Fruit fly (Drosophila melanogaster) whole organism, wandering third instar larva: ENCODE results near the gene eff.
A peak's percentile ranks its signal among the peaks of the same experiment; 100 is the strongest.

Source experiments
- Abd-B ChIP-seq: fragments of >200 bp; optimal IDR thresholded peaks from 2 replicates; lab custom pipeline; 2017; ENCODE audit warnings: missing biosample characterization, missing genetic modification characterization
- CG32264 ChIP-seq: fragments of 200-800 bp; sonication (Bioruptor generic); optimal IDR thresholded peaks from 2 replicates; lab custom pipeline; 2016; ENCODE audit warnings: missing biosample characterization, missing genetic modification characterization
- CG9705 ChIP-seq: fragments of 200-800 bp; sonication (Bioruptor generic); optimal IDR thresholded peaks from 2 replicates; lab custom pipeline; 2018; ENCODE audit warnings: missing biosample characterization, mild to moderate bottlenecking, missing genetic modification characterization
- CrebA ChIP-seq: fragments of 200-800 bp; sonication (Bioruptor generic); optimal IDR thresholded peaks from 2 replicates; lab custom pipeline; 2016; ENCODE audit warnings: missing biosample characterization, mild to moderate bottlenecking, missing genetic modification characterization, borderline replicate concordance
- Dfd ChIP-seq: fragments of >200 bp; optimal IDR thresholded peaks from 2 replicates; lab custom pipeline; 2017; ENCODE audit warnings: missing biosample characterization, missing genetic modification characterization
- Dif ChIP-seq: fragments of 200-275, 200-300 bp; sonication (Bioruptor generic); optimal IDR thresholded peaks from 2 replicates; lab custom pipeline; 2018; ENCODE audit warnings: missing biosample characterization, missing genetic modification characterization; ENCODE audit not compliant: partially characterized antibody
- GATAd ChIP-seq: sonication (Bioruptor generic); optimal IDR thresholded peaks from 2 replicates; lab custom pipeline; 2016; ENCODE audit warnings: missing biosample characterization, missing genetic modification characterization
- HLH106 ChIP-seq: fragments of 200-800 bp; optimal IDR thresholded peaks from 3 replicates; lab custom pipeline; 2019; ENCODE audit warnings: missing biosample characterization, mild to moderate bottlenecking, missing genetic modification characterization, moderate library complexity
- Hnf4 ChIP-seq: fragments of 200-800 bp; sonication (Bioruptor generic); optimal IDR thresholded peaks from 2 replicates; lab custom pipeline; 2016; ENCODE audit warnings: missing biosample characterization, mild to moderate bottlenecking, missing genetic modification characterization
- Hr78 ChIP-seq: fragments of >200 bp; optimal IDR thresholded peaks from 2 replicates; lab custom pipeline; 2017; ENCODE audit warnings: missing biosample characterization, missing genetic modification characterization
- Hr83 ChIP-seq: fragments of 200-300 bp; sonication (Bioruptor generic); optimal IDR thresholded peaks from 2 replicates; lab custom pipeline; 2016; ENCODE audit warnings: missing biosample characterization, mild to moderate bottlenecking, missing genetic modification characterization, moderate library complexity; ENCODE audit not compliant: poor library complexity, severe bottlenecking
- Mio ChIP-seq: sonication (Bioruptor generic); optimal IDR thresholded peaks from 2 replicates; lab custom pipeline; 2016; ENCODE audit warnings: missing biosample characterization, missing genetic modification characterization
- Myc ChIP-seq: fragments of >200 bp; optimal IDR thresholded peaks from 2 replicates; lab custom pipeline; 2017
- N ChIP-seq: fragments of >200 bp; optimal IDR thresholded peaks from 2 replicates; lab custom pipeline; 2018; ENCODE audit warnings: missing biosample characterization, missing external identifiers, missing genetic modification characterization
- OdsH ChIP-seq: fragments of 200-800 bp; sonication (Bioruptor generic); optimal IDR thresholded peaks from 2 replicates; lab custom pipeline; 2016; ENCODE audit warnings: missing biosample characterization, mild to moderate bottlenecking, missing genetic modification characterization
- Rel ChIP-seq, 2 experiments: fragments of 200-800 bp; sonication (Bioruptor generic) in 1 of 2; optimal IDR thresholded peaks; 2 replicates in 1 of 2; 3 replicates in 1 of 2; lab custom pipeline; 2016 to 2019; ENCODE audit warnings: mild to moderate bottlenecking in 2 of 2, missing biosample characterization in 2 of 2, missing genetic modification characterization in 2 of 2, moderate library complexity in 1 of 2
- Vsx2 ChIP-seq: fragments of 200-300, 225-300 bp; sonication (Bioruptor generic); optimal IDR thresholded peaks from 2 replicates; lab custom pipeline; 2018; ENCODE audit warnings: missing biosample characterization, missing genetic modification characterization; ENCODE audit not compliant: partially characterized antibody
- brk ChIP-seq: fragments of 200-800 bp; sonication (Bioruptor generic); optimal IDR thresholded peaks from 2 replicates; lab custom pipeline; 2016; ENCODE audit warnings: missing biosample characterization, mild to moderate bottlenecking, missing genetic modification characterization
- dl ChIP-seq, 2 experiments: fragments of 175-275, 200-275 bp in 1 of 2; fragments of 200-275 bp in 1 of 2; sonication (Bioruptor generic); optimal IDR thresholded peaks; lab custom pipeline; 2018; ENCODE audit warnings: mild to moderate bottlenecking in 2 of 2, missing biosample characterization in 2 of 2, missing genetic modification characterization in 2 of 2, moderate library complexity in 2 of 2; ENCODE audit not compliant: partially characterized antibody in 2 of 2, insufficient read depth in 1 of 2
- dmrt93B ChIP-seq: fragments of 200-800 bp; sonication (Bioruptor generic); optimal IDR thresholded peaks from 2 replicates; lab custom pipeline; 2018; ENCODE audit warnings: missing biosample characterization, mild to moderate bottlenecking, missing genetic modification characterization
- dsf ChIP-seq: sonication (Bioruptor generic); optimal IDR thresholded peaks from 2 replicates; lab custom pipeline; 2016; ENCODE audit warnings: missing biosample characterization, missing genetic modification characterization, borderline replicate concordance
- ey ChIP-seq: fragments of 200-800 bp; sonication (Bioruptor generic); optimal IDR thresholded peaks from 2 replicates; lab custom pipeline; 2016; ENCODE audit warnings: missing biosample characterization, missing genetic modification characterization
- foxo ChIP-seq, 2 experiments: fragments of 200-800 bp; sonication (Bioruptor generic); optimal IDR thresholded peaks; 2 replicates in 1 of 2; 3 replicates in 1 of 2; lab custom pipeline; 2016 to 2017; ENCODE audit warnings: missing biosample characterization in 2 of 2, missing genetic modification characterization in 2 of 2
- fru ChIP-seq: fragments of 200-800 bp; sonication (Bioruptor generic); optimal IDR thresholded peaks from 3 replicates; lab custom pipeline; 2016; ENCODE audit warnings: missing biosample characterization, mild to moderate bottlenecking, missing genetic modification characterization
- h ChIP-seq: fragments of 200-800 bp; sonication (Bioruptor generic); optimal IDR thresholded peaks from 3 replicates; lab custom pipeline; 2016; ENCODE audit warnings: missing biosample characterization, mild to moderate bottlenecking, missing genetic modification characterization
- jim ChIP-seq: fragments of 175-275, 200-325 bp; sonication (Bioruptor generic); optimal IDR thresholded peaks from 2 replicates; lab custom pipeline; 2016; ENCODE audit warnings: missing biosample characterization, mild to moderate bottlenecking, missing genetic modification characterization
- lola ChIP-seq: fragments of >200 bp; optimal IDR thresholded peaks from 2 replicates; lab custom pipeline; 2017; ENCODE audit warnings: missing biosample characterization, missing genetic modification characterization
- pan ChIP-seq: fragments of >200 bp; optimal IDR thresholded peaks from 2 replicates; lab custom pipeline; 2017
- psq ChIP-seq: fragments of 200-800 bp; sonication (Bioruptor generic); optimal IDR thresholded peaks from 3 replicates; lab custom pipeline; 2017; ENCODE audit warnings: missing biosample characterization, mild to moderate bottlenecking, missing genetic modification characterization, moderate library complexity
- rgr ChIP-seq: fragments of 200-800 bp; sonication (Bioruptor generic); optimal IDR thresholded peaks from 3 replicates; lab custom pipeline; 2016; ENCODE audit warnings: missing biosample characterization, mild to moderate bottlenecking, missing genetic modification characterization
- sage ChIP-seq: fragments of 200-800 bp; sonication (Bioruptor generic); optimal IDR thresholded peaks from 2 replicates; lab custom pipeline; 2016; ENCODE audit warnings: missing biosample characterization, mild to moderate bottlenecking, missing genetic modification characterization
- sv ChIP-seq: fragments of 200-800 bp; sonication (Bioruptor generic); optimal IDR thresholded peaks from 3 replicates; lab custom pipeline; 2016; ENCODE audit warnings: missing biosample characterization, missing genetic modification characterization
- tai ChIP-seq: sonication (Bioruptor generic); optimal IDR thresholded peaks from 2 replicates; lab custom pipeline; 2016; ENCODE audit warnings: missing biosample characterization, missing genetic modification characterization
- usp ChIP-seq: fragments of >200 bp; optimal IDR thresholded peaks from 2 replicates; lab custom pipeline; 2017; ENCODE audit warnings: missing biosample characterization, missing genetic modification characterization
- woc ChIP-seq: sonication (Bioruptor generic); optimal IDR thresholded peaks from 2 replicates; lab custom pipeline; 2016; ENCODE audit warnings: missing biosample characterization, mild to moderate bottlenecking, missing genetic modification characterization

Gene eff

dm6 chr3R:14754806-14755488 lies 13.8 kb upstream of the eff start (continued):
- no peak for TF ChIP-seq Dfd (GFP tag; lab: Kevin White, UChicago)
- peak; percentile 69 for TF ChIP-seq ey
- TF ChIP-seq Hr78 (GFP tag; lab: Kevin White, UChicago), result no peak
- peak in 1 of 2 experiments; percentile 86 for TF ChIP-seq foxo (GFP tag; optimal IDR thresholded peaks at IDR 0.05; lab: Kevin White, UChicago)
- peak; percentile 30 for TF ChIP-seq brk (GFP tag; lab: Kevin White, UChicago)
- peak; percentile 73 for TF ChIP-seq psq (GFP tag; lab: Kevin White, UChicago)
- TF ChIP-seq Rel (GFP tag; optimal IDR thresholded peaks at IDR 0.05; lab: Kevin White, UChicago), result peak; percentile 55
- TF ChIP-seq Rel (tag; optimal IDR thresholded peaks at IDR 0.05; lab: Kevin White, UChicago), result peak; percentile 23
- TF ChIP-seq Myc (lab: Kevin White, UChicago), result no peak
- TF ChIP-seq Mio (GFP tag; lab: Kevin White, UChicago), result no peak
- TF ChIP-seq sv (GFP tag; lab: Kevin White, UChicago), result peak; percentile 22
- peak; percentile 78 for TF ChIP-seq fru (GFP tag; lab: Kevin White, UChicago)
- no peak for TF ChIP-seq GATAd (GFP tag; lab: Kevin White, UChicago)
- TF ChIP-seq HLH106, result peak; percentile 81
- TF ChIP-seq rgr, result peak; percentile 68
- TF ChIP-seq CG9705, result peak; percentile 2
- no peak for TF ChIP-seq dl (GFP tag; optimal IDR thresholded peaks at IDR 0.05; lab: Kevin White, UChicago; ENCODE audit: insufficient read depth in 1 of 2, partially characterized antibody in 2 of 2)
- TF ChIP-seq, all 38 proteins: peak for 20

DNA sequence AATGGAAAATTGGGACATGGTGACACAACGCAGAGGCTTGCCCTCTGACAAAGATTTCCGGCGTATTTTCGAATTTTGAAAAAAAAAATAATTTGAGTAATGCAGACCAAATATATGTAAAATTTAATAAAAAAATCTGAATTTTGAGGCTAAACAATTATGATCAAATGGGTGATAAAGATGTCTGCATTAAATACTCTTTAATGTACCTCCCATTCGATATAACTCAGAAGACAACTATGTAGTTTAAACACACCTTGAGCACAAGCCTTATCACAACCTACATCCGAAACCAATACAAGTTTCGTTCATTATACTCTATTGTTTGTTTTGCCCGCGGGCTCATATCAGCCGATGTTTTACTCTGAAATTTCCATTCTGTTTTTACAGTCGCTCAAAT lies 13.2 kb upstream of the eff start, which contains the start of gene CG7362:
CG7362 (minus strand) TSS at position 101 of the 400 bp plus-strand sequence.
- no peak for TF ChIP-seq tai
- TF ChIP-seq N (GFP tag; lab: Kevin White, UChicago), result no peak
- TF ChIP-seq Hr83 (GFP tag; lab: Kevin White, UChicago), result no peak
- TF ChIP-seq sv (GFP tag; lab: Kevin White, UChicago), result no peak
- no peak for TF ChIP-seq Vsx2 (GFP tag; lab: Kevin White, UChicago)
- no peak for TF ChIP-seq GATAd (GFP tag; lab: Kevin White, UChicago)
- no peak for TF ChIP-seq CG9705

- TF ChIP-seq lola (GFP tag; lab: Kevin White, UChicago) (no peak), Hr83 (GFP tag; lab: Kevin White, UChicago) (no peak), foxo (GFP tag; optimal IDR thresholded peaks at IDR 0.05; lab: Kevin White, UChicago) (no peak), Hr78 (GFP tag; lab: Kevin White, UChicago) (no peak), dmrt93B (GFP tag; lab: Kevin White, UChicago) (no peak), Dfd (GFP tag; lab: Kevin White, UChicago) (no peak), brk (GFP tag; lab: Kevin White, UChicago) (no peak), Vsx2 (GFP tag; lab: Kevin White, UChicago) (no peak), Hnf4 (GFP tag; lab: Kevin White, UChicago) (no peak), dsf (GFP tag; lab: Kevin White, UChicago) (no peak), h (GFP tag; lab: Kevin White, UChicago) (no peak), CG9705 (no peak)
- TF ChIP-seq, all 38 proteins: peak for 0
Measured at dm6 chr3R:14751023-14751422, 9.9 kb upstream of the eff start, which contains the start of gene smp-30. Gene smp-30 (minus strand): TSS chr3R:14751246.

DNA sequence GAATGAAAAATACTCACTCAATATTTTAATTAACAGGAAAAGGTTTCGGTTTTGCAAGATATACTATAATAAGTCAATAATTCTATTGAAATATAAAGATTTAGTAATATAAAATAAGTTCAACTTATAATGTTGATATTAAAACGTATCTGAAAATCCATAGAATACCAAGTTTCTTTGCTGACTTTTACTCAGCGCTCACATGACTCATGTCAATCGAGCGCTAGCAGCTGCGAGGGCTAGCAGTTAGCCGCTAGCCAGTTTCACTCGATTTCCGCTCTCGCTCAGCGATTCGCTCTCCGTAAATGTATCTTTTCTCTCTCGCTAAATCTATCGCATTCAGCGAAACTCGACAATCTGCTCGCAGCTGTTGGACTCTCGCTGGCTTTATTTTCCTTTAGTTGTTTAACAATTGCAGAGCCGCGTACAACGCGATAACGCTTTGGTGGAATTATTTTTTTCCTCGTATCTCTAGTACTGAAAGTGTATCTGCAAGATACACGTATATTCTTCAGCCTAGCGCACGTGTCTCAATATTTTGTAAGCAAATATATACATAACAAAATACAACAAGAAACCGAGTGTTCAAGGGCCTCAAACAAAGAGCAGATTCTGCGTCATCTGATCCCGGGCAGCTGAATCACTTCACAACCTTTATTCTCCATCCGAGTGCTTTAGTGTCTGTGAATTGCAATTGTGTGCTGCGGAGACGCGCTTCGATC lies 8.1 kb upstream of the eff start:
- TF ChIP-seq CG32264 (GFP tag; lab: Kevin White, UChicago) (no peak), foxo (GFP tag; optimal IDR thresholded peaks at IDR 0.05; lab: Kevin White, UChicago) (peak in 1 of 2 experiments; percentile 42), CrebA (GFP tag; lab: Kevin White, UChicago) (peak; percentile 43), pan (lab: Kevin White, UChicago) (no peak), dsf (GFP tag; lab: Kevin White, UChicago) (no peak), Dfd (GFP tag; lab: Kevin White, UChicago) (no peak), rgr (peak; percentile 58), sv (GFP tag; lab: Kevin White, UChicago) (peak; percentile 26), HLH106 (peak; percentile 3), lola (GFP tag; lab: Kevin White, UChicago) (no peak), sage (GFP tag; lab: Kevin White, UChicago) (peak; percentile 2), Hr83 (GFP tag; lab: Kevin White, UChicago) (peak; percentile 12), Abd-B (GFP tag; lab: Kevin White, UChicago) (no peak), Myc (lab: Kevin White, UChicago) (no peak), jim (GFP tag; lab: Kevin White, UChicago) (no peak), GATAd (GFP tag; lab: Kevin White, UChicago) (no peak), h (GFP tag; lab: Kevin White, UChicago) (peak; percentile 72), brk (GFP tag; lab: Kevin White, UChicago) (peak; percentile 33), N (GFP tag; lab: Kevin White, UChicago) (no peak), tai (peak; percentile 29), woc (GFP tag; lab: Kevin White, UChicago) (no peak), usp (GFP tag; lab: Kevin White, UChicago) (no peak), psq (GFP tag; lab: Kevin White, UChicago) (peak; percentile 44), fru (GFP tag; lab: Kevin White, UChicago) (peak; percentile 59), Dif (GFP tag; lab: Kevin White, UChicago) (peak; percentile 94), OdsH (GFP tag; lab: Kevin White, UChicago) (peak; percentile 58), Hnf4 (GFP tag; lab: Kevin White, UChicago) (peak; percentile 63), Hr78 (GFP tag; lab: Kevin White, UChicago) (no peak), dl (GFP tag; optimal IDR thresholded peaks at IDR 0.05; lab: Kevin White, UChicago; ENCODE audit: insufficient read depth in 1 of 2, partially characterized antibody in 2 of 2) (peak; percentile 93 to 94), Vsx2 (GFP tag; lab: Kevin White, UChicago) (peak; percentile 87)
